Fruit fly (Drosophila melanogaster): Measurements from ENCODE around the gene for.

Gene for

DNA sequence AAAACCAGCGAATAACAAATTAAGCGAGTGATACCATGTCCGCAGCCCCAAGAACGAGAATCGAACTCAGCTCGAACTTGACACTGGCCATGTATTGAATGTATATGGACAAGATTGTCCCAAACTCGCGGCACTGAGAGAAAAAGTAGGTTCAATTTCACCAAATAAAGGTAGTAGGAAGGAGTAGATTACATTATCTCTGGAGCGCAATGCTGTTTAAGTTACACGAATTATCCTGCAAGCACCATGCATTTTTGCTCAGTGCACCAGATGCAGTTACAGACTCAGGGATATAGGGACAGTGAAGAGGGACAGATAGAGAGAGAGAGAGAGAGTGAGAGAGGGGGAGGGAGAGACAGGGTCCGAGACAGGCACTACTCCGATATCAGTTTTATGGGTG is 62.8 kb downstream of the for start (continued):
- no peak for TF ChIP-seq CG1024 (GFP tag; IDR thresholded peaks at IDR 0.05)
- TF ChIP-seq CG12299 (tag; optimal IDR thresholded peaks at IDR 0.05) = no peak
- TF ChIP-seq hkb (optimal IDR thresholded peaks at IDR 0.05) = no peak
- TF ChIP-seq hkb (GFP tag; IDR thresholded peaks at IDR 0.05) = no peak
- TF ChIP-seq pita (GFP tag; optimal IDR thresholded peaks at IDR 0.05) = no peak
- peak; percentile 1 for TF ChIP-seq Hr3 (GFP tag; optimal IDR thresholded peaks at IDR 0.05)
- no peak for TF ChIP-seq ash1 (GFP tag; optimal IDR thresholded peaks at IDR 0.05)
- TF ChIP-seq Dll (GFP tag; IDR thresholded peaks at IDR 0.05; ENCODE audit: partially characterized antibody) = no peak
- TF ChIP-seq CG11247 (GFP tag; IDR thresholded peaks at IDR 0.05) = no peak
- no peak for TF ChIP-seq hbn (GFP tag; IDR thresholded peaks at IDR 0.05; ENCODE audit: partially characterized antibody)
- no peak for TF ChIP-seq CG9817 (tag; optimal IDR thresholded peaks at IDR 0.05)
- no peak for TF ChIP-seq dati (GFP tag; IDR thresholded peaks at IDR 0.05)
- no peak for TF ChIP-seq bbx (GFP tag; IDR thresholded peaks at IDR 0.05; ENCODE audit: partially characterized antibody)
- TF ChIP-seq GATAe (GFP tag; conservative IDR thresholded peaks at IDR 0.05) = no peak
- no peak for TF ChIP-seq Opbp (GFP tag; IDR thresholded peaks at IDR 0.05; ENCODE audit: partially characterized antibody)
- no peak for TF ChIP-seq CG7963 (GFP tag; IDR thresholded peaks at IDR 0.05; ENCODE audit: partially characterized antibody)
- peak; percentile 43; the same call in 1 of the 2 replicates for TF ChIP-seq CG14667 (GFP tag; IDR thresholded peaks at IDR 0.05)
- no peak for TF ChIP-seq run (tag; optimal IDR thresholded peaks at IDR 0.05)
- no peak for TF ChIP-seq CG18011 (GFP tag; optimal IDR thresholded peaks at IDR 0.05)
- TF ChIP-seq CG13424 (tag; optimal IDR thresholded peaks at IDR 0.05) = peak; percentile 18
- TF ChIP-seq ap (GFP tag; IDR thresholded peaks at IDR 0.05) = no peak
- TF ChIP-seq CG7357 (GFP tag; IDR thresholded peaks at IDR 0.05) = no peak
- TF ChIP-seq Optix (GFP tag; IDR thresholded peaks at IDR 0.05) = no peak
- peak; percentile 50 for TF ChIP-seq CG33557 (GFP tag; optimal IDR thresholded peaks at IDR 0.05)
- no peak for TF ChIP-seq CG5180 (GFP tag; optimal IDR thresholded peaks at IDR 0.05)
- peak; percentile 37 for TF ChIP-seq CG16863 (GFP tag; optimal IDR thresholded peaks at IDR 0.05)
- TF ChIP-seq CG3995 (GFP tag; optimal IDR thresholded peaks at IDR 0.05) = no peak
- TF ChIP-seq CG9876 (GFP tag; optimal IDR thresholded peaks at IDR 0.05) = peak; percentile 27
- no peak for TF ChIP-seq Lim3 (GFP tag; IDR thresholded peaks at IDR 0.05)
- TF ChIP-seq lmd (GFP tag; IDR thresholded peaks at IDR 0.05) = peak; percentile 37
- TF ChIP-seq nom (GFP tag; optimal IDR thresholded peaks at IDR 0.05) = peak; percentile 66
- no peak for TF ChIP-seq CG11085 (GFP tag; IDR thresholded peaks at IDR 0.05)
- no peak for TF ChIP-seq CG9437 (GFP tag; optimal IDR thresholded peaks at IDR 0.05)
- peak; percentile 52 for TF ChIP-seq phol (tag; optimal IDR thresholded peaks at IDR 0.05)
- TF ChIP-seq CG2199 (GFP tag; IDR thresholded peaks at IDR 0.05) = no peak
- TF ChIP-seq sob (GFP tag; IDR thresholded peaks at IDR 0.05) = peak; percentile 59; the same call in 1 of the 2 replicates
- TF ChIP-seq disco-r (GFP tag; optimal IDR thresholded peaks at IDR 0.05) = no peak
- no peak for TF ChIP-seq fru (optimal IDR thresholded peaks at IDR 0.05)
- TF ChIP-seq CG10462 (GFP tag; optimal IDR thresholded peaks at IDR 0.05) = no peak
- TF ChIP-seq CG14710 (tag; optimal IDR thresholded peaks at IDR 0.05) = peak; percentile 45
- TF ChIP-seq klu (GFP tag; IDR thresholded peaks at IDR 0.05) = no peak
- no peak for TF ChIP-seq lab (GFP tag; optimal IDR thresholded peaks at IDR 0.05)
- TF ChIP-seq CG3163 (GFP tag; optimal IDR thresholded peaks at IDR 0.05) = no peak
- no peak for TF ChIP-seq CG3281 (GFP tag; optimal IDR thresholded peaks at IDR 0.05)
- peak; percentile 57; the same call in 2 of the 3 replicates for TF ChIP-seq row (GFP tag; IDR thresholded peaks at IDR 0.05)
- no peak for TF ChIP-seq Hey (tag; optimal IDR thresholded peaks at IDR 0.05)
- no peak for TF ChIP-seq danr (GFP tag; IDR thresholded peaks at IDR 0.05)
- 0 out of 3 replicates have a peak, but pooled peaks have one; percentile 23 for TF ChIP-seq croc (GFP tag; conservative IDR thresholded peaks at IDR 0.05)
- no peak for TF ChIP-seq br (optimal IDR thresholded peaks at IDR 0.05)
- TF ChIP-seq CG12769 (tag; optimal IDR thresholded peaks at IDR 0.05) = peak; percentile 34
- no peak for TF ChIP-seq bowl (GFP tag; IDR thresholded peaks at IDR 0.05)
- TF ChIP-seq MESR4 (GFP tag; optimal IDR thresholded peaks at IDR 0.05) = no peak
